Fruit fly (Drosophila melanogaster): Measurements from ENCODE around the gene alpha-Man-Ib.

Gene alpha-Man-Ib

dm6 chr3R:29082034-29082433, 30.6 kb downstream of the alpha-Man-Ib start:
- no peak for TF ChIP-seq Pif1A (GFP tag; optimal IDR thresholded peaks at IDR 0.05)
- no peak for TF ChIP-seq rn (GFP tag; IDR thresholded peaks at IDR 0.05)
- no peak for TF ChIP-seq CG9948 (tag; optimal IDR thresholded peaks at IDR 0.05)
- TF ChIP-seq CG4496 (GFP tag; IDR thresholded peaks at IDR 0.05): peak; percentile 70; the same call in 2 of the 3 replicates
- peak; percentile 35 for TF ChIP-seq CG13204 (GFP tag; optimal IDR thresholded peaks at IDR 0.05)
- TF ChIP-seq CG34367 (tag; optimal IDR thresholded peaks at IDR 0.05): no peak
- no peak for TF ChIP-seq CG14655 (GFP tag; optimal IDR thresholded peaks at IDR 0.05)
- no peak for TF ChIP-seq CG17806 (tag; optimal IDR thresholded peaks at IDR 0.05)
- no peak for TF ChIP-seq CG10348 (GFP tag; IDR thresholded peaks at IDR 0.05)
- TF ChIP-seq CG32121 (GFP tag; IDR thresholded peaks at IDR 0.05): no peak
- no peak for TF ChIP-seq CG8301 (tag; optimal IDR thresholded peaks at IDR 0.05)
- no peak for TF ChIP-seq D1 (tag; optimal IDR thresholded peaks at IDR 0.05)
- TF ChIP-seq Pif1B (GFP tag; optimal IDR thresholded peaks at IDR 0.05): no peak
- TF ChIP-seq Ets98B (GFP tag; IDR thresholded peaks at IDR 0.05): 0 out of 2 replicates have a peak, but pooled peaks have one; percentile 26
- TF ChIP-seq gl (tag; optimal IDR thresholded peaks at IDR 0.05): no peak
- no peak for TF ChIP-seq CG12605 (GFP tag; IDR thresholded peaks at IDR 0.05)
- no peak for TF ChIP-seq CG8159 (tag; optimal IDR thresholded peaks at IDR 0.05)
- TF ChIP-seq CG15710 (tag; optimal IDR thresholded peaks at IDR 0.05): no peak
- 0 out of 3 replicates have a peak, but pooled peaks have one; percentile 31 for TF ChIP-seq fd96Ca (GFP tag; IDR thresholded peaks at IDR 0.05)
- TF ChIP-seq EcR (GFP tag; optimal IDR thresholded peaks at IDR 0.05): peak; percentile 45
- TF ChIP-seq Snoo (tag; optimal IDR thresholded peaks at IDR 0.05): no peak

- TF ChIP-seq rn (GFP tag; IDR thresholded peaks at IDR 0.05): no peak
- peak; percentile 63; the same call in 1 of the 2 replicates for TF ChIP-seq CG32121 (GFP tag; IDR thresholded peaks at IDR 0.05)
These were observed 35.0 kb downstream of the alpha-Man-Ib start for dm6 chr3R:29077572-29077971.

- TF ChIP-seq Pif1A (GFP tag; optimal IDR thresholded peaks at IDR 0.05) (no peak), gl (tag; optimal IDR thresholded peaks at IDR 0.05) (no peak), fd96Ca (GFP tag; IDR thresholded peaks at IDR 0.05) (no peak), CG13204 (GFP tag; optimal IDR thresholded peaks at IDR 0.05) (no peak), Ets98B (GFP tag; IDR thresholded peaks at IDR 0.05) (no peak), CG9948 (tag; optimal IDR thresholded peaks at IDR 0.05) (no peak), CG17806 (tag; optimal IDR thresholded peaks at IDR 0.05) (no peak), CG12605 (GFP tag; IDR thresholded peaks at IDR 0.05) (no peak), CG8159 (tag; optimal IDR thresholded peaks at IDR 0.05) (no peak), rn (GFP tag; IDR thresholded peaks at IDR 0.05) (no peak), CG34367 (tag; optimal IDR thresholded peaks at IDR 0.05) (no peak), CG4496 (GFP tag; IDR thresholded peaks at IDR 0.05) (no peak), EcR (GFP tag; optimal IDR thresholded peaks at IDR 0.05) (no peak), Snoo (tag; optimal IDR thresholded peaks at IDR 0.05) (no peak), CG8301 (tag; optimal IDR thresholded peaks at IDR 0.05) (no peak), Pif1B (GFP tag; optimal IDR thresholded peaks at IDR 0.05) (no peak), CG14655 (GFP tag; optimal IDR thresholded peaks at IDR 0.05) (no peak), D1 (tag; optimal IDR thresholded peaks at IDR 0.05) (no peak)
These were observed 36.0 kb downstream of the alpha-Man-Ib start for dm6 chr3R:29076609-29077008.

dm6 chr3R:29075631-29076398, 36.8 kb downstream of the alpha-Man-Ib start:
- TF ChIP-seq Snoo (tag; optimal IDR thresholded peaks at IDR 0.05): peak; percentile 24
- TF ChIP-seq CG9948 (tag; optimal IDR thresholded peaks at IDR 0.05): peak; percentile 45
- no peak for TF ChIP-seq gl (tag; optimal IDR thresholded peaks at IDR 0.05)
- TF ChIP-seq CG10348 (GFP tag; IDR thresholded peaks at IDR 0.05): no peak
- peak; percentile 40 for TF ChIP-seq CG17806 (tag; optimal IDR thresholded peaks at IDR 0.05)
- TF ChIP-seq D1 (tag; optimal IDR thresholded peaks at IDR 0.05): no peak
- TF ChIP-seq CG14655 (GFP tag; optimal IDR thresholded peaks at IDR 0.05): peak; percentile 52
- peak; percentile 55 for TF ChIP-seq CG8159 (tag; optimal IDR thresholded peaks at IDR 0.05)
- no peak for TF ChIP-seq Ets98B (GFP tag; IDR thresholded peaks at IDR 0.05)
- TF ChIP-seq CG8301 (tag; optimal IDR thresholded peaks at IDR 0.05): peak; percentile 44
- TF ChIP-seq rn (GFP tag; IDR thresholded peaks at IDR 0.05): no peak
- no peak for TF ChIP-seq EcR (GFP tag; optimal IDR thresholded peaks at IDR 0.05)
- peak; percentile 37 for TF ChIP-seq Pif1A (GFP tag; optimal IDR thresholded peaks at IDR 0.05)
- 0 out of 3 replicates have a peak, but pooled peaks have one; percentile 43 for TF ChIP-seq CG4496 (GFP tag; IDR thresholded peaks at IDR 0.05)
- TF ChIP-seq fd96Ca (GFP tag; IDR thresholded peaks at IDR 0.05): no peak
- TF ChIP-seq CG15710 (tag; optimal IDR thresholded peaks at IDR 0.05): peak; percentile 43
- no peak for TF ChIP-seq CG32121 (GFP tag; IDR thresholded peaks at IDR 0.05)
- peak; percentile 28 for TF ChIP-seq Pif1B (GFP tag; optimal IDR thresholded peaks at IDR 0.05)
- peak; percentile 46 for TF ChIP-seq CG34367 (tag; optimal IDR thresholded peaks at IDR 0.05)
- peak; percentile 18 for TF ChIP-seq CG13204 (GFP tag; optimal IDR thresholded peaks at IDR 0.05)
- TF ChIP-seq CG12605 (GFP tag; IDR thresholded peaks at IDR 0.05): no peak

- TF ChIP-seq EcR (GFP tag; optimal IDR thresholded peaks at IDR 0.05): peak; percentile 90
- TF ChIP-seq rn (GFP tag; IDR thresholded peaks at IDR 0.05): no peak
- TF ChIP-seq CG13204 (GFP tag; optimal IDR thresholded peaks at IDR 0.05): peak; percentile 46
- TF ChIP-seq CG34367 (tag; optimal IDR thresholded peaks at IDR 0.05): peak; percentile 5
- peak; percentile 41 for TF ChIP-seq Snoo (tag; optimal IDR thresholded peaks at IDR 0.05)
- TF ChIP-seq gl (tag; optimal IDR thresholded peaks at IDR 0.05): peak; percentile 48
- peak; percentile 7 for TF ChIP-seq CG8159 (tag; optimal IDR thresholded peaks at IDR 0.05)
- TF ChIP-seq CG32121 (GFP tag; IDR thresholded peaks at IDR 0.05): peak; percentile 45; the same call in 1 of the 2 replicates
- TF ChIP-seq CG15710 (tag; optimal IDR thresholded peaks at IDR 0.05): peak; percentile 22
- TF ChIP-seq CG4496 (GFP tag; IDR thresholded peaks at IDR 0.05): no peak
- TF ChIP-seq CG10348 (GFP tag; IDR thresholded peaks at IDR 0.05): no peak
- TF ChIP-seq D1 (tag; optimal IDR thresholded peaks at IDR 0.05): no peak
- no peak for TF ChIP-seq CG9948 (tag; optimal IDR thresholded peaks at IDR 0.05)
- peak; percentile 43 for TF ChIP-seq Pif1B (GFP tag; optimal IDR thresholded peaks at IDR 0.05)
- peak; percentile 48; the same call in 1 of the 2 replicates for TF ChIP-seq Ets98B (GFP tag; IDR thresholded peaks at IDR 0.05)
- no peak for TF ChIP-seq fd96Ca (GFP tag; IDR thresholded peaks at IDR 0.05)
- TF ChIP-seq CG8301 (tag; optimal IDR thresholded peaks at IDR 0.05): peak; percentile 6
- peak; percentile 19 for TF ChIP-seq CG14655 (GFP tag; optimal IDR thresholded peaks at IDR 0.05)
- TF ChIP-seq CG17806 (tag; optimal IDR thresholded peaks at IDR 0.05): no peak
- no peak for TF ChIP-seq CG12605 (GFP tag; IDR thresholded peaks at IDR 0.05)
- no peak for TF ChIP-seq Pif1A (GFP tag; optimal IDR thresholded peaks at IDR 0.05)
These were observed 38.5 kb downstream of the alpha-Man-Ib start for dm6 chr3R:29074001-29074609.

All from whole organism, pupa.